Worm (Caenorhabditis elegans): ENCODE measurements around the gene F22F1.2.

F22F1.2 gene

ce11 chrX:8103899-8104298, 46.6 kb downstream of the F22F1.2 start, which contains the start of gene K07E3.2:
K07E3.2 (plus strand) TSS chrX:8104298.
- TF ChIP-seq skn-1 (tag; optimal IDR thresholded peaks at IDR 0.05) = no peak
- TF ChIP-seq nfya-1 (tag; optimal IDR thresholded peaks at IDR 0.05; ENCODE audit: insufficient read depth) = peak; percentile 6
- TF ChIP-seq fos-1 (tag; optimal IDR thresholded peaks at IDR 0.05) = no peak
- peak; percentile 51 for TF ChIP-seq ceh-28 (tag; optimal IDR thresholded peaks at IDR 0.05)
- TF ChIP-seq nhr-43 (tag; optimal IDR thresholded peaks at IDR 0.05; ENCODE audit: poor library complexity, severe bottlenecking) = peak; percentile 57
- TF ChIP-seq hmg-11 (tag; optimal IDR thresholded peaks at IDR 0.05) = peak; percentile 49
- TF ChIP-seq pqm-1 (tag; optimal IDR thresholded peaks at IDR 0.05) = no peak
- TF ChIP-seq tbx-2 (tag; optimal IDR thresholded peaks at IDR 0.05) = no peak
- TF ChIP-seq nhr-28 (tag; optimal IDR thresholded peaks at IDR 0.05) = no peak
- no peak for TF ChIP-seq daf-12 (tag; optimal IDR thresholded peaks at IDR 0.05)
- peak; percentile 24 for TF ChIP-seq nhr-25 (tag; optimal IDR thresholded peaks at IDR 0.05)
- peak; percentile 13 for TF ChIP-seq jun-1 (tag; optimal IDR thresholded peaks at IDR 0.05)
- no peak for TF ChIP-seq eor-1 (tag; optimal IDR thresholded peaks at IDR 0.05)
- no peak for TF ChIP-seq ztf-4 (tag; optimal IDR thresholded peaks at IDR 0.05)
- TF ChIP-seq elt-2 (tag; optimal IDR thresholded peaks at IDR 0.05) = no peak

Measured in whole organism, L3 larva.